Fruit fly (Drosophila melanogaster): ENCODE measurements around the gene CG7950.

CG7950 gene

DNA sequence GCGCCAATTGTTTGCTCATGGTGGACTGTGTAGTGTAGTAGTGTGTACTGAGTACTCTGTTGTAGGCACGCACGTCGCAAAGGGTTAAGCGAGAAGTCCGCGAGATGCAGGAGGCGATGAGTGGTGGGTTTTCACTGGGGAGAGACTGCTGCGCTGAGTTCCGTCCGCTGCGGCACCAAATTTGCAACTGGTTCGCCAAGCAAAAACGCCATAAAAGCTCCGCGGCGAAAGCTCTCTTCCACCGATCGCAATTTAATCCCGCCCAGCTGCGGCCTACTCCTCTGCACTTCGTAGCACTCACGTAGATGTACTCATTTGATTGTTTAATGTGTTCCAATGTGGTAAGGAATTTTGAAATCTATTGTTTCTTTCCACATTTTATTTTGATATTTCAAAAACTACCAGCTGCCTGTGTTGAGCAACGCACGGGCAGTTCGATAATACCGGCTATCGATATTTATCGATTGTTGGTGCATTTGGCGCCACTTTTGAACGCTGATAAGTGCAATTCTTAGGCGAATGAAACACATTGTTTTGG is 41.6 kb upstream of the CG7950 start, which contains the start of gene CG7920 (continued):
- TF ChIP-seq az2 (GFP tag; optimal IDR thresholded peaks at IDR 0.05), result no peak
- no peak for TF ChIP-seq CG17328 (GFP tag; IDR thresholded peaks at IDR 0.05)
- TF ChIP-seq Doc2 (GFP tag; IDR thresholded peaks at IDR 0.05), result no peak
- TF ChIP-seq CG4617 (GFP tag; optimal IDR thresholded peaks at IDR 0.05; ENCODE audit: borderline replicate concordance), result no peak
- TF ChIP-seq Adf1 (GFP tag; IDR thresholded peaks at IDR 0.05), result no peak; the same call in 1 of the 2 replicates
- no peak for TF ChIP-seq bab2 (GFP tag; optimal IDR thresholded peaks at IDR 0.05)
- TF ChIP-seq klu (GFP tag; IDR thresholded peaks at IDR 0.05), result no peak
- no peak for TF ChIP-seq fd96Cb (tag; optimal IDR thresholded peaks at IDR 0.05)
- TF ChIP-seq nerfin-2 (GFP tag; IDR thresholded peaks at IDR 0.05; ENCODE audit: partially characterized antibody), result peak; percentile 55
- no peak for TF ChIP-seq CG3163 (GFP tag; optimal IDR thresholded peaks at IDR 0.05)
- 0 out of 3 replicates have a peak, but pooled peaks have one; percentile 6 for TF ChIP-seq CG3726 (GFP tag; IDR thresholded peaks at IDR 0.05)
- peak; percentile 26 for TF ChIP-seq MESR4 (GFP tag; optimal IDR thresholded peaks at IDR 0.05)
- TF ChIP-seq CG15269 (tag; optimal IDR thresholded peaks at IDR 0.05), result peak; percentile 10
- TF ChIP-seq CG11456 (GFP tag; IDR thresholded peaks at IDR 0.05), result no peak
- TF ChIP-seq al (GFP tag; IDR thresholded peaks at IDR 0.05), result no peak
- no peak for TF ChIP-seq CG11560 (tag; IDR thresholded peaks at IDR 0.05)
- TF ChIP-seq CG17912 (GFP tag; optimal IDR thresholded peaks at IDR 0.05), result no peak
- peak; percentile 54 for TF ChIP-seq CG2120 (GFP tag; optimal IDR thresholded peaks at IDR 0.05)
- TF ChIP-seq esg (GFP tag; conservative IDR thresholded peaks at IDR 0.05), result no peak
- TF ChIP-seq pfk (GFP tag; optimal IDR thresholded peaks at IDR 0.05), result no peak
- TF ChIP-seq gce (GFP tag; IDR thresholded peaks at IDR 0.05), result no peak
- no peak for TF ChIP-seq CG4730 (GFP tag; IDR thresholded peaks at IDR 0.05)
- TF ChIP-seq sens-2 (GFP tag; IDR thresholded peaks at IDR 0.05), result no peak
- no peak for TF ChIP-seq br (optimal IDR thresholded peaks at IDR 0.05)
- TF ChIP-seq CG4404 (GFP tag; IDR thresholded peaks at IDR 0.05), result no peak
- peak; percentile 48 for TF ChIP-seq ems (GFP tag; optimal IDR thresholded peaks at IDR 0.05)
- peak; percentile 6 for TF ChIP-seq CG2712 (tag; optimal IDR thresholded peaks at IDR 0.05)
- TF ChIP-seq Nf-YC (tag; optimal IDR thresholded peaks at IDR 0.05), result peak; percentile 41
- TF ChIP-seq tx (GFP tag; optimal IDR thresholded peaks at IDR 0.05), result no peak
- TF ChIP-seq CrebB (tag; optimal IDR thresholded peaks at IDR 0.05), result peak; percentile 41
- TF ChIP-seq Mad (GFP tag; optimal IDR thresholded peaks at IDR 0.05), result no peak
- no peak for TF ChIP-seq Hey (tag; optimal IDR thresholded peaks at IDR 0.05)
- no peak for TF ChIP-seq CG3065 (GFP tag; optimal IDR thresholded peaks at IDR 0.05)
- TF ChIP-seq p53 (GFP tag; optimal IDR thresholded peaks at IDR 0.05), result no peak
- no peak for TF ChIP-seq CG1832 (GFP tag; optimal IDR thresholded peaks at IDR 0.05)
- TF ChIP-seq disco-r (GFP tag; optimal IDR thresholded peaks at IDR 0.05), result no peak
- TF ChIP-seq PHDP (tag; optimal IDR thresholded peaks at IDR 0.05), result peak; percentile 6
- no peak for TF ChIP-seq CG9932 (GFP tag; IDR thresholded peaks at IDR 0.05)
- TF ChIP-seq dmrt99B (tag; optimal IDR thresholded peaks at IDR 0.05), result no peak
- TF ChIP-seq CHES-1-like (GFP tag; optimal IDR thresholded peaks at IDR 0.05), result peak; percentile 3
- TF ChIP-seq CG14710 (tag; optimal IDR thresholded peaks at IDR 0.05), result peak; percentile 39
- no peak for TF ChIP-seq CG10431 (GFP tag; optimal IDR thresholded peaks at IDR 0.05)
- no peak for TF ChIP-seq ap (GFP tag; IDR thresholded peaks at IDR 0.05)
- TF ChIP-seq Drgx (GFP tag; IDR thresholded peaks at IDR 0.05), result peak; percentile 50; the same call in 1 of the 2 replicates
- TF ChIP-seq gcm2 (GFP tag; optimal IDR thresholded peaks at IDR 0.05), result no peak
- peak; percentile 37 for TF ChIP-seq Hand (GFP tag; optimal IDR thresholded peaks at IDR 0.05)
- TF ChIP-seq HLHmδ (GFP tag; optimal IDR thresholded peaks at IDR 0.05), result no peak
- no peak for TF ChIP-seq zen (tag; optimal IDR thresholded peaks at IDR 0.05)
- TF ChIP-seq Abd-B (GFP tag; optimal IDR thresholded peaks at IDR 0.05), result no peak
- TF ChIP-seq CG4854 (GFP tag; optimal IDR thresholded peaks at IDR 0.05), result no peak
- TF ChIP-seq CG14050 (GFP tag; IDR thresholded peaks at IDR 0.05), result no peak
- peak; percentile 75 for TF ChIP-seq CG16813 (GFP tag; IDR thresholded peaks at IDR 0.05; ENCODE audit: partially characterized antibody)
